Worm (Caenorhabditis elegans) whole organism, L2 larva: ENCODE measurements around the gene chil-15.

Source experiments
- alr-1 ChIP-seq: fragments of 150-350 bp; optimal IDR thresholded peaks from 2 replicates; lab custom pipeline; 2014; ENCODE audit warnings: missing biosample characterization, missing genetic modification characterization
- ceh-82 ChIP-seq: fragments of 150-350 bp; optimal IDR thresholded peaks from 2 replicates; lab custom pipeline; 2014; ENCODE audit warnings: missing biosample characterization, missing genetic modification characterization

ce11 chrII:9445368-9445767 is 1.9 kb upstream of the chil-15 start, which contains the start of gene R09D1.13:
- no peak for TF ChIP-seq ceh-82
- no peak for TF ChIP-seq alr-1 (tag; lab: Kevin White, UChicago)
